Worm (Caenorhabditis elegans): ENCODE measurements around the gene cyb-1.
"Not testable (repeated sequence)": the region's sequence is repeated elsewhere in the genome, so short reads cannot be mapped to it uniquely, and the experiment has no call there.

cyb-1 gene

DNA sequence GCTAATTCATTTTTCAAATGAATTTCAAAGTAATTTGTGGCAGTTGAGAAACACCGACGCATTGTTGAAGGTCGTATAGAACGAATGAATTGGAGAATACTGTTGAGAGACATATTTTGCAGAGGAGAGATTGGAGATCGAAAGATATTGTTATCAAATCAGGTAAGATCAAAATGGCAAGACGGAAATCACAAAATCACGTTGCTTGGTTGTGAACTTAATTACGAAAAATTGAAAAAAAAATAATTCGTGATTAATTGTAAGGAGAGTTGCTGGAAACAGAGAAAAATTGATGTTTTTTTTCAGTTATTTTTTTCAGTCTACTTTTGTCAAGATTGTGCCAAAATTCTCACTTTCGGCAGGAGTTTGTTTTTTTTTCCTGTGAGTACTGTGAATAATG, 15.0 kb downstream of the cyb-1 start, which contains the start of gene T25B9.1:
Gene T25B9.1, minus strand, starts transcription at position 101 of the 400 bp plus-strand sequence.
- TF ChIP-seq drap-1 (GFP tag; optimal IDR thresholded peaks at IDR 0.05) (no peak), sptf-1 (tag; optimal IDR thresholded peaks at IDR 0.05) (no peak), elt-3 (tag; optimal IDR thresholded peaks at IDR 0.05) (no peak), tbx-8 (GFP tag; optimal IDR thresholded peaks at IDR 0.05) (no peak), blmp-1 (tag; optimal IDR thresholded peaks at IDR 0.05) (no peak), nhr-237 (tag; optimal IDR thresholded peaks at IDR 0.05) (no peak), ceh-83 (GFP tag; optimal IDR thresholded peaks at IDR 0.05) (no peak), ceh-39 (tag; optimal IDR thresholded peaks at IDR 0.05) (no peak), lin-32 (GFP tag; optimal IDR thresholded peaks at IDR 0.05) (no peak), ztf-11 (tag; optimal IDR thresholded peaks at IDR 0.05) (no peak), elt-1 (tag; optimal IDR thresholded peaks at IDR 0.05; ENCODE audit: borderline replicate concordance, insufficient read depth) (no peak), ceh-43 (GFP tag; optimal IDR thresholded peaks at IDR 0.05) (no peak), unc-62 (GFP tag; optimal IDR thresholded peaks at IDR 0.05) (no peak), zip-8 (tag; optimal IDR thresholded peaks at IDR 0.05) (no peak), sem-2 (GFP tag; optimal IDR thresholded peaks at IDR 0.05) (no peak), mab-5 (tag; optimal IDR thresholded peaks at IDR 0.05) (no peak), snpc-4 (tag; optimal IDR thresholded peaks at IDR 0.05) (no peak), M03D4.4 (tag; optimal IDR thresholded peaks at IDR 0.05) (no peak), nhr-28 (tag; optimal IDR thresholded peaks at IDR 0.05) (no peak)

ce11 chrIV:10751740-10752139, 16.7 kb downstream of the cyb-1 start, which contains the start of gene T25B9.2:
TSS of gene T25B9.2 (minus strand) at chrIV:10751840.
- TF ChIP-seq nhr-237, snpc-4, cnd-1 (tag; optimal IDR thresholded peaks at IDR 0.05): not testable (repeated sequence)

DNA sequence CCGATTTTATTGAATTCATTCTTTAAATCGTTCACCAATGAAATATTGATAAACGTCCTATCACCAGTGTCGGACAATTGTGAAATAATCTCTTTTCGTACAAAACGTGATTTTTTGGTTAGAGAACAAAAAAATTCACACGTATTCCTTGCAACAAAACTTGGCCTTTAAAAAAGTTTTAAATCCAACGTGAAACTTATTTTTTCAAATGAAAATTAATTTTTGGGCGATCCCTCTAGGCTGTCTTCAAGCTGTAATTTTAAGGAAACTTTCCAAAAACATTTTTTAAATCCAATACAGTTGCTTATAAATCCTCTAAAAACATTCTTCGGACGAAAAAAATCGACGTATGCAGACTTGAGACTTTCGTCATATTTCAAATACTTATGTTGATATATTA, 19.7 kb downstream of the cyb-1 start, which contains the start of gene T25B9.5:
Gene T25B9.5, minus strand, starts transcription at position 101 of the 400 bp plus-strand sequence.
- TF ChIP-seq unc-120 (tag; optimal IDR thresholded peaks at IDR 0.05; ENCODE audit: poor library complexity, severe bottlenecking) (no peak), nhr-2 (tag; optimal IDR thresholded peaks at IDR 0.05) (no peak), ceh-39 (tag; optimal IDR thresholded peaks at IDR 0.05) (no peak), unc-39 (tag; optimal IDR thresholded peaks at IDR 0.05) (no peak), elt-1 (tag; optimal IDR thresholded peaks at IDR 0.05; ENCODE audit: borderline replicate concordance, insufficient read depth) (no peak), mls-2 (tag; optimal IDR thresholded peaks at IDR 0.05) (no peak), blmp-1 (tag; optimal IDR thresholded peaks at IDR 0.05) (no peak), nhr-28 (tag; optimal IDR thresholded peaks at IDR 0.05) (no peak), sptf-1 (tag; optimal IDR thresholded peaks at IDR 0.05) (no peak), elt-3 (tag; optimal IDR thresholded peaks at IDR 0.05) (no peak), unc-62 (GFP tag; optimal IDR thresholded peaks at IDR 0.05) (no peak), sem-2 (GFP tag; optimal IDR thresholded peaks at IDR 0.05) (no peak), M03D4.4 (tag; optimal IDR thresholded peaks at IDR 0.05) (no peak), pha-4 (tag; optimal IDR thresholded peaks at IDR 0.05) (no peak), ham-2 (GFP tag; optimal IDR thresholded peaks at IDR 0.05) (no peak)

- TF ChIP-seq tbx-8 (GFP tag; optimal IDR thresholded peaks at IDR 0.05), result no peak
- no peak for TF ChIP-seq ceh-39 (tag; optimal IDR thresholded peaks at IDR 0.05)
- no peak for TF ChIP-seq ztf-11 (tag; optimal IDR thresholded peaks at IDR 0.05)
- TF ChIP-seq elt-1 (tag; optimal IDR thresholded peaks at IDR 0.05; ENCODE audit: borderline replicate concordance, insufficient read depth), result no peak
- TF ChIP-seq sem-2 (GFP tag; optimal IDR thresholded peaks at IDR 0.05), result no peak
- no peak for TF ChIP-seq blmp-1 (tag; optimal IDR thresholded peaks at IDR 0.05)
- no peak for TF ChIP-seq ces-1 (GFP tag; optimal IDR thresholded peaks at IDR 0.05)
- TF ChIP-seq sptf-1 (tag; optimal IDR thresholded peaks at IDR 0.05), result no peak
- TF ChIP-seq mab-5 (tag; optimal IDR thresholded peaks at IDR 0.05), result no peak
- no peak for TF ChIP-seq cnd-1 (tag; optimal IDR thresholded peaks at IDR 0.05)
- no peak for TF ChIP-seq snpc-4 (tag; optimal IDR thresholded peaks at IDR 0.05)
- TF ChIP-seq M03D4.4 (tag; optimal IDR thresholded peaks at IDR 0.05), result no peak
- TF ChIP-seq flh-1 (GFP tag; optimal IDR thresholded peaks at IDR 0.05), result no peak
- TF ChIP-seq drap-1 (GFP tag; optimal IDR thresholded peaks at IDR 0.05), result no peak
- no peak for TF ChIP-seq elt-3 (tag; optimal IDR thresholded peaks at IDR 0.05)
- no peak for TF ChIP-seq mls-2 (tag; optimal IDR thresholded peaks at IDR 0.05)
- no peak for TF ChIP-seq nhr-76 (tag; optimal IDR thresholded peaks at IDR 0.05)
These were observed 22.7 kb downstream of the cyb-1 start, which contains the start of the genes T25B9.4 and T25B9.6 for ce11 chrIV:10757616-10758193. TSS of gene T25B9.4 (minus strand) at chrIV:10757716. TSS of gene T25B9.6 (plus strand) at chrIV:10758143.

- TF ChIP-seq ceh-39 (tag; optimal IDR thresholded peaks at IDR 0.05), result no peak
- TF ChIP-seq unc-39 (tag; optimal IDR thresholded peaks at IDR 0.05), result no peak
- no peak for TF ChIP-seq unc-62 (GFP tag; optimal IDR thresholded peaks at IDR 0.05)
- no peak for TF ChIP-seq unc-120 (tag; optimal IDR thresholded peaks at IDR 0.05; ENCODE audit: poor library complexity, severe bottlenecking)
- no peak for TF ChIP-seq pha-4 (tag; optimal IDR thresholded peaks at IDR 0.05)
- TF ChIP-seq M03D4.4 (tag; optimal IDR thresholded peaks at IDR 0.05), result no peak
- TF ChIP-seq lin-32 (GFP tag; optimal IDR thresholded peaks at IDR 0.05), result no peak
These were observed 26.3 kb downstream of the cyb-1 start, which contains the start of gene ugt-54 for ce11 chrIV:10761344-10761743. TSS of gene ugt-54 (plus strand) at chrIV:10761698.

All from whole organism, mixed stage, embryonic.